Worm (Caenorhabditis elegans) whole organism, L1 larva: ENCODE results near the gene R02E12.5.

Experiments
- ceh-63 ChIP-seq: fragments of 200-800 bp; sonication (Bioruptor generic); optimal IDR thresholded peaks from 2 replicates; lab custom pipeline; 2018; ENCODE audit warnings: mild to moderate bottlenecking, missing genetic modification characterization, missing compliant biosample characterization
- egl-27 ChIP-seq, 2 experiments: fragments of 150-350 bp in 1 of 2; sonication (generic microtip); optimal IDR thresholded peaks; 3 replicates each; lab custom pipeline; 2017 to 2018; ENCODE audit warnings: missing biosample characterization in 2 of 2, missing genetic modification characterization in 2 of 2, missing genetic modification reagents in 2 of 2
- fos-1 ChIP-seq: fragments of 150-350 bp; optimal IDR thresholded peaks from 2 replicates; lab custom pipeline; 2014; ENCODE audit warnings: missing biosample characterization, missing genetic modification characterization
- hlh-4 ChIP-seq: sonication (generic microtip); optimal IDR thresholded peaks from 2 replicates; lab custom pipeline; 2016; ENCODE audit warnings: mild to moderate bottlenecking, missing genetic modification characterization, missing compliant biosample characterization
- lin-39 ChIP-seq: fragments of 150-350 bp; optimal IDR thresholded peaks from 2 replicates; lab custom pipeline; 2014; ENCODE audit warnings: missing biosample characterization, missing genetic modification reagents, missing genetic modification characterization
- lir-3 ChIP-seq: sonication (generic microtip); optimal IDR thresholded peaks from 2 replicates; lab custom pipeline; 2016; ENCODE audit warnings: mild to moderate bottlenecking, missing genetic modification characterization, moderate library complexity, missing compliant biosample characterization; ENCODE audit not compliant: poor library complexity
- nhr-11 ChIP-seq: fragments of 150-350 bp; optimal IDR thresholded peaks from 2 replicates; lab custom pipeline; 2014; ENCODE audit warnings: missing biosample characterization, missing genetic modification characterization
- rnt-1 ChIP-seq: sonication (generic microtip); optimal IDR thresholded peaks from 2 replicates; lab custom pipeline; 2016; ENCODE audit warnings: mild to moderate bottlenecking, missing genetic modification characterization, moderate library complexity, missing compliant biosample characterization
- unc-62 ChIP-seq: fragments of 150-350 bp; optimal IDR thresholded peaks from 2 replicates; lab custom pipeline; 2014; ENCODE audit warnings: missing biosample characterization, missing genetic modification reagents, missing genetic modification characterization
- unc-86 ChIP-seq: sonication (generic microtip); optimal IDR thresholded peaks from 2 replicates; lab custom pipeline; 2016; ENCODE audit warnings: missing genetic modification characterization, missing compliant biosample characterization
- zag-1 ChIP-seq: fragments of 150-350 bp; optimal IDR thresholded peaks from 2 replicates; lab custom pipeline; 2014; ENCODE audit warnings: missing biosample characterization, missing genetic modification characterization

DNA sequence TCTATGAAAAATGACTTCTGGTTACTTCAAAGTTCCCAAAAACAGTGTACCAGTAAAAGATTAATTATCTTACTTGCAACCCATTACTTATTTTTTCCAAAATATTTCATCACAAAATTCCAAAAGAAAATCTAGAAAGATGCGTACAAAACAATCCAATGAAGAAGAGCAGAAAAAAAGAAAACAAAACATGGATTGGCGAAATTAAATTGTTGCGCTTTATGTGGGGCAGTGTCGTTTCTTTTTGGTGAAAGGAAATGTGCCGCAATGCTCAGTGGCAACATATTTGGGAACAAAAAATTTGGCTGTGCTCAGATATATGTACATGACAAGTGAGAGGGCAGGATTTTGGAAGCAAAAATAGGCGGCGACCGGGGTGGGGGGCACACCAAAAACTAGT lies 8.6 kb upstream of the R02E12.5 start:
- TF ChIP-seq unc-62 (GFP tag; lab: Kevin White, UChicago) (no peak), fos-1 (no peak), hlh-4 (tag; lab: Kevin White, UChicago) (no peak), zag-1 (tag; lab: Kevin White, UChicago) (no peak), egl-27 (tag; optimal IDR thresholded peaks at IDR 0.05; lab: Kevin White, UChicago) (no peak), ceh-63 (GFP tag; lab: Kevin White, UChicago) (no peak), unc-86 (tag; lab: Kevin White, UChicago) (no peak), rnt-1 (tag; lab: Kevin White, UChicago) (no peak), nhr-11 (tag; lab: Kevin White, UChicago) (no peak), lir-3 (tag; lab: Kevin White, UChicago) (no peak), lin-39 (tag; lab: Kevin White, UChicago) (no peak)
